Worm (Caenorhabditis elegans) whole organism, late embryonic: ENCODE results near the gene col-77.
A peak's percentile ranks its signal among the peaks of the same experiment; 100 is the strongest.

Experiments
- F13H6.1 ChIP-seq: sonication (generic microtip); optimal IDR thresholded peaks from 2 replicates; lab custom pipeline; 2016; ENCODE audit warnings: missing genetic modification characterization, missing compliant biosample characterization
- T23F11.4 ChIP-seq: fragments of 200-800 bp; sonication (Bioruptor generic); optimal IDR thresholded peaks from 2 replicates; lab custom pipeline; 2018; ENCODE audit warnings: mild to moderate bottlenecking, missing genetic modification characterization, missing compliant biosample characterization
- ama-1 ChIP-seq: fragments of 150-350 bp; optimal IDR thresholded peaks from 2 replicates; lab custom pipeline; 2014
- ceh-14 ChIP-seq: sonication (generic microtip); optimal IDR thresholded peaks from 2 replicates; lab custom pipeline; 2016; ENCODE audit warnings: missing genotype, missing genetic modification characterization, missing compliant biosample characterization
- ceh-18 ChIP-seq: sonication (generic microtip); optimal IDR thresholded peaks from 2 replicates; lab custom pipeline; 2016; ENCODE audit warnings: missing genetic modification characterization, missing compliant biosample characterization
- ceh-19 ChIP-seq: fragments of 200-800 bp; sonication (Bioruptor generic); optimal IDR thresholded peaks from 2 replicates; lab custom pipeline; 2018; ENCODE audit warnings: mild to moderate bottlenecking, missing genetic modification characterization, missing compliant biosample characterization
- ceh-31 ChIP-seq: sonication (generic microtip); optimal IDR thresholded peaks from 2 replicates; lab custom pipeline; 2016; ENCODE audit warnings: missing genetic modification characterization, missing compliant biosample characterization
- elt-2 ChIP-seq: sonication (generic microtip); optimal IDR thresholded peaks from 2 replicates; lab custom pipeline; 2016; ENCODE audit warnings: missing genetic modification reagents, missing genetic modification characterization, missing compliant biosample characterization
- elt-4 ChIP-seq: sonication (generic microtip); optimal IDR thresholded peaks from 2 replicates; lab custom pipeline; 2016; ENCODE audit warnings: missing genetic modification characterization, missing compliant biosample characterization
- fkh-10 ChIP-seq: fragments of 150-350 bp; optimal IDR thresholded peaks from 2 replicates; lab custom pipeline; 2014; ENCODE audit warnings: missing biosample characterization, missing genetic modification reagents, missing genetic modification characterization
- fkh-6 ChIP-seq: sonication (generic microtip); optimal IDR thresholded peaks from 2 replicates; lab custom pipeline; 2016; ENCODE audit warnings: missing genetic modification characterization, missing compliant biosample characterization
- gmeb-2 ChIP-seq: sonication (generic microtip); optimal IDR thresholded peaks from 2 replicates; lab custom pipeline; 2016; ENCODE audit warnings: missing genetic modification characterization, inconsistent platforms, missing compliant biosample characterization
- hlh-13 ChIP-seq: fragments of 200-800 bp; sonication (Bioruptor generic); optimal IDR thresholded peaks from 2 replicates; lab custom pipeline; 2018; ENCODE audit warnings: mild to moderate bottlenecking, missing genetic modification characterization, missing compliant biosample characterization
- lim-6 ChIP-seq: sonication (generic microtip); optimal IDR thresholded peaks from 2 replicates; lab custom pipeline; 2016; ENCODE audit warnings: missing genetic modification characterization, missing compliant biosample characterization
- mec-3 ChIP-seq: sonication (generic microtip); optimal IDR thresholded peaks from 2 replicates; lab custom pipeline; 2016; ENCODE audit warnings: borderline replicate concordance, missing genetic modification characterization, missing compliant biosample characterization
- nfya-1 ChIP-seq: sonication (generic microtip); optimal IDR thresholded peaks from 2 replicates; lab custom pipeline; 2017; ENCODE audit warnings: missing genetic modification characterization, mild to moderate bottlenecking, missing compliant biosample characterization, antibody characterized with exemption, moderate library complexity
- nhr-11 ChIP-seq: fragments of 150-350 bp; optimal IDR thresholded peaks from 2 replicates; lab custom pipeline; 2014; ENCODE audit warnings: missing biosample characterization, missing genetic modification characterization
- nhr-232 ChIP-seq: sonication (generic microtip); optimal IDR thresholded peaks from 2 replicates; lab custom pipeline; 2016; ENCODE audit warnings: missing genetic modification characterization, missing compliant biosample characterization
- npax-4 ChIP-seq: sonication (generic microtip); optimal IDR thresholded peaks from 2 replicates; lab custom pipeline; 2016; ENCODE audit warnings: missing genetic modification characterization, missing compliant biosample characterization
- pat-9 ChIP-seq: fragments of 200-800 bp; sonication (Bioruptor generic); optimal IDR thresholded peaks from 2 replicates; lab custom pipeline; 2018; ENCODE audit warnings: mild to moderate bottlenecking, missing genetic modification characterization, moderate library complexity, missing compliant biosample characterization
- pax-1 ChIP-seq: fragments of 150-350 bp; optimal IDR thresholded peaks from 2 replicates; lab custom pipeline; 2014; ENCODE audit warnings: missing biosample characterization, missing genetic modification characterization
- ref-2 ChIP-seq: sonication (generic microtip); optimal IDR thresholded peaks from 2 replicates; lab custom pipeline; 2016; ENCODE audit warnings: missing genetic modification characterization, missing compliant biosample characterization
- rnt-1 ChIP-seq: sonication (generic microtip); optimal IDR thresholded peaks from 2 replicates; lab custom pipeline; 2016; ENCODE audit warnings: missing genetic modification characterization, missing compliant biosample characterization
- sdc-2 ChIP-seq: sonication (generic microtip); optimal IDR thresholded peaks from 2 replicates; lab custom pipeline; 2016; ENCODE audit warnings: missing genotype, missing genetic modification characterization, missing compliant biosample characterization
- sox-4 ChIP-seq: sonication (generic microtip); optimal IDR thresholded peaks from 2 replicates; lab custom pipeline; 2017; ENCODE audit warnings: mild to moderate bottlenecking, missing genetic modification characterization, inconsistent platforms, missing compliant biosample characterization
- syd-9 ChIP-seq: sonication (generic microtip); optimal IDR thresholded peaks from 2 replicates; lab custom pipeline; 2016; ENCODE audit warnings: mild to moderate bottlenecking, missing genetic modification characterization, moderate library complexity, missing compliant biosample characterization
- tbx-7 ChIP-seq: sonication (generic microtip); optimal IDR thresholded peaks from 2 replicates; lab custom pipeline; 2016; ENCODE audit warnings: missing genotype, missing genetic modification characterization, missing compliant biosample characterization
- ttx-3 ChIP-seq: sonication (generic microtip); optimal IDR thresholded peaks from 2 replicates; lab custom pipeline; 2016; ENCODE audit warnings: missing genetic modification reagents, missing genetic modification characterization, missing compliant biosample characterization
- unc-42 ChIP-seq: sonication (generic microtip); optimal IDR thresholded peaks from 2 replicates; lab custom pipeline; 2016; ENCODE audit warnings: missing genotype, missing genetic modification characterization, missing compliant biosample characterization
- unc-55 ChIP-seq: sonication (generic microtip); optimal IDR thresholded peaks from 2 replicates; lab custom pipeline; 2017; ENCODE audit warnings: missing biosample characterization, missing genetic modification reagents, missing genetic modification characterization
- unc-86 ChIP-seq: sonication (generic microtip); optimal IDR thresholded peaks from 2 replicates; lab custom pipeline; 2016; ENCODE audit warnings: missing genetic modification characterization, missing compliant biosample characterization
- ztf-16 ChIP-seq: sonication (generic microtip); optimal IDR thresholded peaks from 2 replicates; lab custom pipeline; 2017; ENCODE audit warnings: missing genetic modification characterization, missing compliant biosample characterization

col-77 gene

ce11 chrII:8399997-8400396 lies 40.8 kb upstream of the col-77 start:
- TF ChIP-seq elt-2 (tag; lab: Kevin White, UChicago): peak; percentile 41
- TF ChIP-seq rnt-1: no peak
- TF ChIP-seq, all 69 proteins: peak for 1

DNA sequence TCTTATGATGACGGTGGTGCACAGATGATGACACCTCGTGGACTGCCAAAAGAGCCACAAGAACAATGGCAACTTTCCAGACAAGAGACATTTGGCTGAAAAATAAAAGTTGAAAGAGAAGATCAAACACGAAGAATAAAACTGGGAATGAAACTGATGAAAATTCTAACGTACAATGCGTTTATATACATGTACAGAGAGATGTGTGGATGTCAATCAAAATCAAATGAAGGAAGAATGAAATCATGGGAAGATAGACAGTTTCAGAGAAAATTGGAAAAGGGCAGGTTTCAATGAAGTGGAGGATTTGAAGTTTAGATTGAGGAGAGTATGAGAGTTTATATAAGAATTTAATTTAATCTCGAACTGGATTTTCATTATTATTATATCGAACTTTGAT lies 39.9 kb upstream of the col-77 start, which contains the start of gene dod-23:
Gene dod-23, minus strand, starts transcription at position 101 of the 400 bp plus-strand sequence.
- TF ChIP-seq tbx-7: no peak
- TF ChIP-seq sox-4 (tag; lab: Kevin White, UChicago): no peak
- TF ChIP-seq fkh-10 (GFP tag; lab: Kevin White, UChicago): no peak
- no peak for TF ChIP-seq syd-9 (tag; lab: Kevin White, UChicago)
- TF ChIP-seq ceh-31 (tag; lab: Kevin White, UChicago): no peak
- no peak for TF ChIP-seq nhr-11 (tag; lab: Kevin White, UChicago)
- TF ChIP-seq npax-4 (tag; lab: Kevin White, UChicago): no peak
- no peak for TF ChIP-seq nfya-1
- TF ChIP-seq gmeb-2: no peak
- TF ChIP-seq F13H6.1 (tag; lab: Kevin White, UChicago): no peak
- no peak for TF ChIP-seq pax-1
- no peak for TF ChIP-seq elt-4
- TF ChIP-seq ceh-18: no peak
- no peak for TF ChIP-seq ttx-3
- no peak for TF ChIP-seq ref-2
- TF ChIP-seq, all 69 proteins: peak for 0

DNA sequence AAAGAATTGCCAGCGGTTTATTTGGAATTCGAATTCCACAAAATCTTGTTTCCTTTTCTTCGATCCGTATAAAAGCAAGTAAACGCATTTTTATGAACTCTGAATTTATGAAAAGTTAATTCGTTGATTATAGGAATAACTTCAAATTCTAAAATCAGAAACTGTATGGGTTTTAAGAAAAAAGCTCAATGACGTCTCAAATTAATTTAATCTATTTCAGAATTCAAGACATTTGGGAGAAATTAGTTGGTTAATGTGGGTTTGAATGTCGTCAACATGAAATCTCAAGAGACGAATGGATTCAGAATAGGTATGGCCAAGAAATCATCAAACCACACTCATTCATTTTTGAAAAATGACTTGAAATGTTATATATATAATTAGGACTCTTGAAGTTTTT lies 36.9 kb upstream of the col-77 start, which contains the start of gene F49E12.7:
Gene F49E12.7, minus strand, starts transcription at position 101 of the 400 bp plus-strand sequence.
- no peak for TF ChIP-seq ceh-31 (tag; lab: Kevin White, UChicago)

ce11 chrII:8394205-8394604 lies 35.0 kb upstream of the col-77 start, which contains the start of gene F49E12.8:
F49E12.8 (minus strand) TSS chrII:8394305.
- TF ChIP-seq T23F11.4 (GFP tag; lab: Kevin White, UChicago) (no peak), tbx-7 (no peak), ama-1 (lab: Kevin White, UChicago) (no peak), nhr-11 (tag; lab: Kevin White, UChicago) (no peak), ttx-3 (no peak), pat-9 (tag; lab: Kevin White, UChicago) (no peak)

ce11 chrII:8392215-8392614 lies 33.0 kb upstream of the col-77 start:
- no peak for TF ChIP-seq rnt-1
- TF ChIP-seq unc-86 (tag; lab: Kevin White, UChicago): no peak
- TF ChIP-seq unc-42: no peak

DNA sequence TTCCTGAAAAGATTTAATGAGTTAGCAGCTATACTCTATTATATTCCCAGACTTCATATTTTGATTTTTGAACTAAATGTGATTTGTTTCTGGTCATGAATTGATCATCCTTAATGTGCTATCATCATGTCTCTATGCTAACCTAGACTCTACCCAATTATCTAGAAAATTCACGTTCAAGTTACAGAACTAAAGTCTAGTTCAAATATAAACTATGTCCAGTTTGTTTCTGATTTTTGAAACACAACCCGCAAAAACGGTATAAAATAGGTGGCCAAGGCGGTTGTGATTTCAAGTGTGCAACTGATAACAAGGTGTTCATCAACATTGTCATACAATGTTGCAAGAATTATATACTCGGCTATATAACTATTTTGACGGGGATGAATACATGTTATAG lies 31.6 kb upstream of the col-77 start, which contains the start of gene F49E12.10:
Gene F49E12.10, plus strand, starts transcription at position 301 of the 400 bp plus-strand sequence.
- TF ChIP-seq hlh-13 (GFP tag; lab: Kevin White, UChicago) (no peak), lim-6 (tag; lab: Kevin White, UChicago) (no peak), nhr-232 (tag; lab: Kevin White, UChicago) (no peak), rnt-1 (no peak), ceh-19 (GFP tag; lab: Kevin White, UChicago) (no peak), unc-55 (GFP tag; lab: Kevin White, UChicago) (no peak), ttx-3 (no peak), sox-4 (tag; lab: Kevin White, UChicago) (no peak), F13H6.1 (tag; lab: Kevin White, UChicago) (no peak), mec-3 (no peak), ceh-14 (tag; lab: Kevin White, UChicago) (no peak), fkh-6 (no peak)

- peak; percentile 68 for TF ChIP-seq elt-2 (tag; lab: Kevin White, UChicago)
- no peak for TF ChIP-seq nhr-232 (tag; lab: Kevin White, UChicago)
- TF ChIP-seq sdc-2 (tag; lab: Kevin White, UChicago): no peak
- no peak for TF ChIP-seq ztf-16 (tag; lab: Kevin White, UChicago)
- no peak for TF ChIP-seq ceh-18
- no peak for TF ChIP-seq unc-55 (GFP tag; lab: Kevin White, UChicago)
- TF ChIP-seq, all 69 proteins: peak for 1
Measured at ce11 chrII:8388001-8388513, 28.9 kb upstream of the col-77 start, which contains the start of gene drd-1. drd-1 (plus strand) TSS chrII:8388051.
